Worm (Caenorhabditis elegans): Measurements from ENCODE around the gene idi-1.

- TF ChIP-seq ztf-4 (tag; optimal IDR thresholded peaks at IDR 0.05) = no peak
- TF ChIP-seq ZK546.5 (tag; optimal IDR thresholded peaks at IDR 0.05) = no peak
- no peak for TF ChIP-seq ama-1 (optimal IDR thresholded peaks at IDR 0.05)
- no peak for TF ChIP-seq ceh-82 (tag; optimal IDR thresholded peaks at IDR 0.05)
- TF ChIP-seq egl-27 (tag; optimal IDR thresholded peaks at IDR 0.05) = no peak
Measured at ce11 chrIII:8098116-8098515, 6.6 kb downstream of the idi-1 start, which contains the start of gene K06H7.8.
